Worm (Caenorhabditis elegans): ENCODE measurements around the gene wdr-54.

Gene wdr-54

ce11 chrX:828603-829002 lies at the start of gene wdr-54:
Gene wdr-54, plus strand, starts transcription at chrX:828903.
- TF ChIP-seq med-1 (GFP tag; optimal IDR thresholded peaks at IDR 0.05; ENCODE audit: insufficient read depth) (no peak), flt-1 (GFP tag; IDR thresholded peaks at IDR 0.05) (no peak), cog-1 (tag; optimal IDR thresholded peaks at IDR 0.05) (no peak), ztf-29 (GFP tag; IDR thresholded peaks at IDR 0.05) (no peak), ref-1 (GFP tag; conservative IDR thresholded peaks at IDR 0.05) (no peak), klf-2 (GFP tag; conservative IDR thresholded peaks at IDR 0.05) (no peak), tab-1 (GFP tag; IDR thresholded peaks at IDR 0.05) (no peak), ztf-23 (GFP tag; IDR thresholded peaks at IDR 0.05) (no peak), T22C8.4 (GFP tag; IDR thresholded peaks at IDR 0.05) (no peak)

ce11 chrX:779259-779658 lies 49.4 kb upstream of the wdr-54 start:
- TF ChIP-seq T22C8.4 (GFP tag; IDR thresholded peaks at IDR 0.05) (no peak), ref-1 (GFP tag; conservative IDR thresholded peaks at IDR 0.05) (no peak), flt-1 (GFP tag; IDR thresholded peaks at IDR 0.05) (no peak), tab-1 (GFP tag; IDR thresholded peaks at IDR 0.05) (no peak), ztf-29 (GFP tag; IDR thresholded peaks at IDR 0.05) (no peak), med-1 (GFP tag; optimal IDR thresholded peaks at IDR 0.05; ENCODE audit: insufficient read depth) (no peak), ztf-23 (GFP tag; IDR thresholded peaks at IDR 0.05) (no peak), cog-1 (tag; optimal IDR thresholded peaks at IDR 0.05) (no peak)

DNA sequence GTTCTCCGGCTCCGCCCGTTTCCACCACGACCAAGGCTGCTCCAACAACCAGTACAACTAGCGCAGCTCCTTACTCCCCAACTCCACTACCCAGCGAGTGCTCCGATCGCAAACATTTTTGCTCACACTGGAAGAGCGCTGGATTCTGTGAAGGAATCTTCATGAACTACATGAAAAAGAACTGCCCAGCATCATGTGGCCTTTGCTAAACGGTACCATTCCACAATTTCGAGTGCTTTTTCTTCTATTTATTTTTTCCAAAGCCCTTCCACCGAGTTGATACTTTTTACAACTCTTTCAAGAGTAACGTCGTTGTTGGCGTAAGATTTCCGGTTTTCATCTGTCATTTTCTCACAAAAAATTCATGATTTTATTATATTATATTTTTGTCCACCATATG lies 48.7 kb upstream of the wdr-54 start:
- TF ChIP-seq med-1 (GFP tag; optimal IDR thresholded peaks at IDR 0.05; ENCODE audit: insufficient read depth) (no peak), ztf-23 (GFP tag; IDR thresholded peaks at IDR 0.05) (no peak), T22C8.4 (GFP tag; IDR thresholded peaks at IDR 0.05) (no peak), ztf-29 (GFP tag; IDR thresholded peaks at IDR 0.05) (no peak), tab-1 (GFP tag; IDR thresholded peaks at IDR 0.05) (no peak), cog-1 (tag; optimal IDR thresholded peaks at IDR 0.05) (no peak), klf-2 (GFP tag; conservative IDR thresholded peaks at IDR 0.05) (no peak), flt-1 (GFP tag; IDR thresholded peaks at IDR 0.05) (no peak), ref-1 (GFP tag; conservative IDR thresholded peaks at IDR 0.05) (no peak)

ce11 chrX:784853-785252 lies 43.9 kb upstream of the wdr-54 start, which contains the start of gene T04G9.6:
Gene T04G9.6, minus strand, starts transcription at chrX:784953.
- TF ChIP-seq ref-1 (GFP tag; conservative IDR thresholded peaks at IDR 0.05) (no peak), T22C8.4 (GFP tag; IDR thresholded peaks at IDR 0.05) (no peak), ztf-23 (GFP tag; IDR thresholded peaks at IDR 0.05) (no peak), flt-1 (GFP tag; IDR thresholded peaks at IDR 0.05) (no peak)

DNA sequence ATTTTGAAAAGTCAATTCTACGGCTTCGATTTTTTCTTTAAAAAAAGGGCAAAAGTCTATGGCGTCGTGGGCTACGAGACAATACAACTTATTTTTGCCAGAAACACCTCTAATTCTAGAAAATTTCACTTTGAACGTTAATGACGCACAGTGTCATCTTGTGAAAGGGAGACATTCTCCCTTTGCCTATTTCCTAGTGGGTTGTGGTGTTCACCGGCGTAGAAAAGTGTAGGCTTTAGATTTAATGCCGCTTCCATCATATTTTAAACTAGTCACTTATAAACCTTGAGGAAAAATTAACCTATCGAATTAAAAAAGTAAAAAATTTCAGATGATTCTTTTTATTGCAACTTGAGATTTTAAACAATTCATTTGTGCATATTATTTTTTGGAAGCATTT lies 43.3 kb upstream of the wdr-54 start:
- TF ChIP-seq ztf-23 (GFP tag; IDR thresholded peaks at IDR 0.05) (no peak), flt-1 (GFP tag; IDR thresholded peaks at IDR 0.05) (no peak), tab-1 (GFP tag; IDR thresholded peaks at IDR 0.05) (no peak), klf-2 (GFP tag; conservative IDR thresholded peaks at IDR 0.05) (no peak), ztf-29 (GFP tag; IDR thresholded peaks at IDR 0.05) (no peak), cog-1 (tag; optimal IDR thresholded peaks at IDR 0.05) (no peak)

DNA sequence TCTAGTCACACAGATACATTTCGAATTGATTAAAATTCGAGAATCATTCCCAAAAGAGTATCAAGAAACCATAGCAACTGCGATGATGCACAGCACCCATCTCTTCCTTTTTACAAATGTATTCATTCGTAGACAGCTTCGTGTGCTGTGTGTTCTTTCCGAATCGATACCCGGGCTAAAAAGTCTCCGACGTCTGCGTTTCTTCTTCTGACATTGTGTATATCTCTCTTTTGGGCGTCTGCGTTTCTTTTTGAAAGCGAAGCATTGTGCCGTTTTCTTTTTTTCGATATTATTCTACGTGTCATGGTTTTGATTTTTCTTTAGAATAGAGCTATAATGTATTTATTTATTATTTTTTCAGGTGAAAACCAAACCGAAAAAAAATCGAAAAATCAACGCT lies 40.7 kb upstream of the wdr-54 start, which contains the start of gene attf-5:
TSS of gene attf-5 (plus strand) at position 362 of the 400 bp plus-strand sequence.
- TF ChIP-seq cog-1 (tag; optimal IDR thresholded peaks at IDR 0.05) (no peak), ztf-23 (GFP tag; IDR thresholded peaks at IDR 0.05) (no peak), flt-1 (GFP tag; IDR thresholded peaks at IDR 0.05) (no peak), T22C8.4 (GFP tag; IDR thresholded peaks at IDR 0.05) (peak; percentile 80), ref-1 (GFP tag; conservative IDR thresholded peaks at IDR 0.05) (no peak), tab-1 (GFP tag; IDR thresholded peaks at IDR 0.05) (no peak), ztf-29 (GFP tag; IDR thresholded peaks at IDR 0.05) (no peak)

DNA sequence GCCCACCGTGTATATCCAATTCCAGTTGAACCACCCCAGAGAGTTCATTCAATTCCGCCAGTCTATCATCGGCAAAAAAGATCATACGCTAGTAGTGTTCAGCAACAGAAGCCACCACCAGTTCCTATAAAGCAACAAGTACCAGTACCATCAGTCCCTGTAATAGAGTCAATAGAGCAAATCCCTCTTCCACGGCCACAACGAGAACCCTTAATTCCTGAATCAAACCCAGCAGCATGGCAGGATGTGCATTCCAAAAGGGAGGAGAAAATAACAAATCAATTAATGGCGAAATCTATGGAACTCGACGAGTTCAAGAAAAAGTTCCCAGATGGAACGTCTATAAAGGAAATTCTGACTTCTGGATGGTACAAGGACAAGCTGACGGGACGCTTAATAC lies 38.9 kb upstream of the wdr-54 start:
- TF ChIP-seq klf-2 (GFP tag; conservative IDR thresholded peaks at IDR 0.05) (no peak), tab-1 (GFP tag; IDR thresholded peaks at IDR 0.05) (no peak), cog-1 (tag; optimal IDR thresholded peaks at IDR 0.05) (no peak), ztf-29 (GFP tag; IDR thresholded peaks at IDR 0.05) (no peak), ztf-23 (GFP tag; IDR thresholded peaks at IDR 0.05) (no peak), flt-1 (GFP tag; IDR thresholded peaks at IDR 0.05) (no peak), med-1 (GFP tag; optimal IDR thresholded peaks at IDR 0.05; ENCODE audit: insufficient read depth) (no peak), T22C8.4 (GFP tag; IDR thresholded peaks at IDR 0.05) (no peak), ref-1 (GFP tag; conservative IDR thresholded peaks at IDR 0.05) (no peak)

DNA sequence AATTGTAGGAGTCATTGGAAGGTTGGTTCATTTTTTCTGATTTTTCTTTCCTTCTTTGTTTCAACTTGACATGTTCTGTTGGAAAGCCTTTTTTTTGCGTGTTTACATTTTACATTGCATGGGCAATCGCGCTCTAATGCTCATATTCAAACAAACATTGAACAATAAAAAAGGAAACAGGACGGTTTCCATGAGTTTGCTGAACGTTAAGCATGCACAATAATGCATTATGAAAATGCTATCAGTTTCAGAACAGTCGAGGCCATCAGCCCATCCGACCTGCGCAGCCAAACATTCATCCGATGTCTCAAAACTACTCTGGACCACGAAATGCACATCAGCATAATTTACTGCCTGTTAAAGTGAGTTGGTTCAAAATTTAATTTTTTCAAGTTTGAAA lies 38.1 kb upstream of the wdr-54 start:
- no peak for TF ChIP-seq ztf-29 (GFP tag; IDR thresholded peaks at IDR 0.05)
- no peak for TF ChIP-seq klf-2 (GFP tag; conservative IDR thresholded peaks at IDR 0.05)
- no peak for TF ChIP-seq flt-1 (GFP tag; IDR thresholded peaks at IDR 0.05)
- TF ChIP-seq cog-1 (tag; optimal IDR thresholded peaks at IDR 0.05) = no peak
- TF ChIP-seq T22C8.4 (GFP tag; IDR thresholded peaks at IDR 0.05) = no peak

- TF ChIP-seq ztf-29 (GFP tag; IDR thresholded peaks at IDR 0.05) = no peak
- no peak for TF ChIP-seq klf-2 (GFP tag; conservative IDR thresholded peaks at IDR 0.05)
- no peak for TF ChIP-seq ref-1 (GFP tag; conservative IDR thresholded peaks at IDR 0.05)
These were observed 26.2 kb upstream of the wdr-54 start, which contains the start of gene gtr-1 for ce11 chrX:802478-802877. Gene gtr-1, plus strand, starts transcription at chrX:802778.

ce11 chrX:806515-806914 lies 22.2 kb upstream of the wdr-54 start:
- peak; percentile 83 for TF ChIP-seq tab-1 (GFP tag; IDR thresholded peaks at IDR 0.05)
- TF ChIP-seq ref-1 (GFP tag; conservative IDR thresholded peaks at IDR 0.05) = 0 out of 2 replicates have a peak, but pooled peaks have one; percentile 16
- peak; percentile 98 for TF ChIP-seq cog-1 (tag; optimal IDR thresholded peaks at IDR 0.05)
- TF ChIP-seq med-1 (GFP tag; optimal IDR thresholded peaks at IDR 0.05; ENCODE audit: insufficient read depth) = peak; percentile 57
- TF ChIP-seq ztf-29 (GFP tag; IDR thresholded peaks at IDR 0.05) = peak; percentile 73
- peak; percentile 87 for TF ChIP-seq klf-2 (GFP tag; conservative IDR thresholded peaks at IDR 0.05)
- peak; percentile 87 for TF ChIP-seq flt-1 (GFP tag; IDR thresholded peaks at IDR 0.05)
- peak; percentile 85 for TF ChIP-seq ztf-23 (GFP tag; IDR thresholded peaks at IDR 0.05)
- no peak for TF ChIP-seq T22C8.4 (GFP tag; IDR thresholded peaks at IDR 0.05)
